Worm (Caenorhabditis elegans): ENCODE results near the gene ipmk-1.

Gene ipmk-1

ce11 chrIV:12536358-12536757 is 11.6 kb upstream of the ipmk-1 start:
- TF ChIP-seq cnd-1 (tag; optimal IDR thresholded peaks at IDR 0.05) (peak; percentile 22), ceh-43 (GFP tag; optimal IDR thresholded peaks at IDR 0.05) (peak; percentile 64), zip-8 (tag; optimal IDR thresholded peaks at IDR 0.05) (no peak), sptf-1 (tag; optimal IDR thresholded peaks at IDR 0.05) (peak; percentile 56), elt-1 (tag; optimal IDR thresholded peaks at IDR 0.05; ENCODE audit: borderline replicate concordance, insufficient read depth) (no peak)

ce11 chrIV:12537694-12538093 is 10.2 kb upstream of the ipmk-1 start:
- TF ChIP-seq sptf-1 (tag; optimal IDR thresholded peaks at IDR 0.05) (no peak), zip-8 (tag; optimal IDR thresholded peaks at IDR 0.05) (peak; percentile 95), nhr-2 (tag; optimal IDR thresholded peaks at IDR 0.05) (peak; percentile 88), cnd-1 (tag; optimal IDR thresholded peaks at IDR 0.05) (peak; percentile 8), ham-2 (GFP tag; optimal IDR thresholded peaks at IDR 0.05) (no peak), lin-13 (tag; optimal IDR thresholded peaks at IDR 0.05) (no peak)

ce11 chrIV:12540242-12540641 is 7.7 kb upstream of the ipmk-1 start:
- no peak for TF ChIP-seq unc-120 (tag; optimal IDR thresholded peaks at IDR 0.05; ENCODE audit: poor library complexity, severe bottlenecking)
- no peak for TF ChIP-seq ceh-83 (GFP tag; optimal IDR thresholded peaks at IDR 0.05)
- no peak for TF ChIP-seq ceh-43 (GFP tag; optimal IDR thresholded peaks at IDR 0.05)
- no peak for TF ChIP-seq M03D4.4 (tag; optimal IDR thresholded peaks at IDR 0.05)
- no peak for TF ChIP-seq lsy-2 (tag; optimal IDR thresholded peaks at IDR 0.05)
- no peak for TF ChIP-seq ztf-11 (tag; optimal IDR thresholded peaks at IDR 0.05)
- TF ChIP-seq ces-1 (GFP tag; optimal IDR thresholded peaks at IDR 0.05): no peak
- no peak for TF ChIP-seq nhr-76 (tag; optimal IDR thresholded peaks at IDR 0.05)
- no peak for TF ChIP-seq bed-3 (GFP tag; optimal IDR thresholded peaks at IDR 0.05)
- no peak for TF ChIP-seq lin-32 (GFP tag; optimal IDR thresholded peaks at IDR 0.05)
- no peak for TF ChIP-seq nhr-2 (tag; optimal IDR thresholded peaks at IDR 0.05)
- TF ChIP-seq nhr-28 (tag; optimal IDR thresholded peaks at IDR 0.05): no peak
- no peak for TF ChIP-seq hlh-1 (tag; optimal IDR thresholded peaks at IDR 0.05)
- no peak for TF ChIP-seq tbx-8 (GFP tag; optimal IDR thresholded peaks at IDR 0.05)
- no peak for TF ChIP-seq snpc-4 (tag; optimal IDR thresholded peaks at IDR 0.05)
- TF ChIP-seq unc-39 (tag; optimal IDR thresholded peaks at IDR 0.05): no peak
- TF ChIP-seq elt-3 (tag; optimal IDR thresholded peaks at IDR 0.05): no peak

DNA sequence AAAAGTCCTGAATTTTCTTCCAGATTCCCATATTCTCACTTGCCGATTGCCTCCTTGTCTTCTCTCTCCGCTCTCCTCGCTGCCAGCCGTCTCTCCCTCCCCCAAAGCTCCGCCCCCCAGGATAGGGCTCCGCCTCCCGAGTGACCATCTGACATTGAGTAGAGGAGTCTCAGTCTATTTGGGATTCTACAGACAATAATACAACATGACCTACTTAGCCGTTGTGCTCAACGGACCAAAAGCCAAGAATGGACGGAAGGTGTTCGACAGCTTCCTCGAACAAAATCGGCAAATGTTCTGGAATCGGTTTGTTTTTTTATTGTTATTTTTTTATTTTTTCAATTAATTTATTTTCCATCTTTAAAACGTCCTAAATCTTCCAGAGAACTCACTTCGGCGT is 5.9 kb upstream of the ipmk-1 start, which contains the start of gene ham-1:
Gene ham-1 (plus strand): TSS at position 173 of the 400 bp plus-strand sequence.
- no peak for TF ChIP-seq nhr-12 (tag; optimal IDR thresholded peaks at IDR 0.05)
- no peak for TF ChIP-seq unc-39 (tag; optimal IDR thresholded peaks at IDR 0.05)
- no peak for TF ChIP-seq drap-1 (GFP tag; optimal IDR thresholded peaks at IDR 0.05)
- no peak for TF ChIP-seq ces-1 (GFP tag; optimal IDR thresholded peaks at IDR 0.05)
- TF ChIP-seq elt-3 (tag; optimal IDR thresholded peaks at IDR 0.05): no peak
- TF ChIP-seq nhr-2 (tag; optimal IDR thresholded peaks at IDR 0.05): no peak
- no peak for TF ChIP-seq nhr-76 (tag; optimal IDR thresholded peaks at IDR 0.05)
- TF ChIP-seq mab-5 (tag; optimal IDR thresholded peaks at IDR 0.05): no peak
- TF ChIP-seq M03D4.4 (tag; optimal IDR thresholded peaks at IDR 0.05): no peak
- no peak for TF ChIP-seq sptf-1 (tag; optimal IDR thresholded peaks at IDR 0.05)
- TF ChIP-seq lin-13 (tag; optimal IDR thresholded peaks at IDR 0.05): no peak
- TF ChIP-seq unc-62 (GFP tag; optimal IDR thresholded peaks at IDR 0.05): no peak
- no peak for TF ChIP-seq bed-3 (GFP tag; optimal IDR thresholded peaks at IDR 0.05)
- no peak for TF ChIP-seq nhr-237 (tag; optimal IDR thresholded peaks at IDR 0.05)
- no peak for TF ChIP-seq nhr-28 (tag; optimal IDR thresholded peaks at IDR 0.05)
- TF ChIP-seq elt-1 (tag; optimal IDR thresholded peaks at IDR 0.05; ENCODE audit: borderline replicate concordance, insufficient read depth): no peak
- TF ChIP-seq pha-4 (tag; optimal IDR thresholded peaks at IDR 0.05): no peak
- TF ChIP-seq ham-2 (GFP tag; optimal IDR thresholded peaks at IDR 0.05): no peak
- no peak for TF ChIP-seq unc-120 (tag; optimal IDR thresholded peaks at IDR 0.05; ENCODE audit: poor library complexity, severe bottlenecking)

DNA sequence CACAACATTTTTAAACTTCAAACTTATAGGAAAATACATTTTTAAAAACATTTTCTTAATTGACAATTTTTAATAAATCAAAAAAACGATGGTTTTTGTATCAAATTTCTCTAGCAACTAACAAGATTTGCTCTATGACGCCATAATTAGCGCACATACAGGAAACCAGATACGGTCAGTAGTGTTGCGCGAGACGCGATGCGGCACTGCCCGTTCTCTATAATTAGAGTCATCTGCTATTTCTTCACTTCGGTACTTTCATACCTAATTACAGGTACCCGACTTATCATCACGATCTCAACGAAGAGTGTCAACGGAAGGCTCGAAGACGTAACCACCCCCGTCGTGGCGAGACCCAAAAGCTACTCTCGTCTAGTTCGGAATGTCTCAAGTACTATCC is 3.3 kb upstream of the ipmk-1 start:
- no peak for TF ChIP-seq sem-2 (GFP tag; optimal IDR thresholded peaks at IDR 0.05)
- TF ChIP-seq blmp-1 (tag; optimal IDR thresholded peaks at IDR 0.05): no peak
- no peak for TF ChIP-seq flh-1 (GFP tag; optimal IDR thresholded peaks at IDR 0.05)
- no peak for TF ChIP-seq ceh-39 (tag; optimal IDR thresholded peaks at IDR 0.05)
- no peak for TF ChIP-seq lsy-2 (tag; optimal IDR thresholded peaks at IDR 0.05)
- peak; percentile 30 for TF ChIP-seq zip-8 (tag; optimal IDR thresholded peaks at IDR 0.05)
- no peak for TF ChIP-seq ceh-83 (GFP tag; optimal IDR thresholded peaks at IDR 0.05)
- TF ChIP-seq M03D4.4 (tag; optimal IDR thresholded peaks at IDR 0.05): no peak
- peak; percentile 66 for TF ChIP-seq nhr-2 (tag; optimal IDR thresholded peaks at IDR 0.05)
- TF ChIP-seq ceh-43 (GFP tag; optimal IDR thresholded peaks at IDR 0.05): peak; percentile 39
- TF ChIP-seq ces-1 (GFP tag; optimal IDR thresholded peaks at IDR 0.05): no peak

All from whole organism, mixed stage, embryonic.